Fruit fly (Drosophila melanogaster) whole organism, wandering third instar larva: ENCODE results near the gene Ptp4E.

Experiments used
- Abd-B ChIP-seq: fragments of >200 bp; optimal IDR thresholded peaks from 2 replicates; lab custom pipeline; 2017; ENCODE audit warnings: missing biosample characterization, missing genetic modification characterization
- Dfd ChIP-seq: fragments of >200 bp; optimal IDR thresholded peaks from 2 replicates; lab custom pipeline; 2017; ENCODE audit warnings: missing biosample characterization, missing genetic modification characterization
- HLH106 ChIP-seq: fragments of 200-800 bp; optimal IDR thresholded peaks from 3 replicates; lab custom pipeline; 2019; ENCODE audit warnings: missing biosample characterization, mild to moderate bottlenecking, missing genetic modification characterization, moderate library complexity
- Hnf4 ChIP-seq: fragments of 200-800 bp; sonication (Bioruptor generic); optimal IDR thresholded peaks from 2 replicates; lab custom pipeline; 2016; ENCODE audit warnings: missing biosample characterization, mild to moderate bottlenecking, missing genetic modification characterization
- Myc ChIP-seq: fragments of >200 bp; optimal IDR thresholded peaks from 2 replicates; lab custom pipeline; 2017
- N ChIP-seq: fragments of >200 bp; optimal IDR thresholded peaks from 2 replicates; lab custom pipeline; 2018; ENCODE audit warnings: missing biosample characterization, missing external identifiers, missing genetic modification characterization
- OdsH ChIP-seq: fragments of 200-800 bp; sonication (Bioruptor generic); optimal IDR thresholded peaks from 2 replicates; lab custom pipeline; 2016; ENCODE audit warnings: missing biosample characterization, mild to moderate bottlenecking, missing genetic modification characterization
- dsf ChIP-seq: sonication (Bioruptor generic); optimal IDR thresholded peaks from 2 replicates; lab custom pipeline; 2016; ENCODE audit warnings: missing biosample characterization, missing genetic modification characterization, borderline replicate concordance
- h ChIP-seq: fragments of 200-800 bp; sonication (Bioruptor generic); optimal IDR thresholded peaks from 3 replicates; lab custom pipeline; 2016; ENCODE audit warnings: missing biosample characterization, mild to moderate bottlenecking, missing genetic modification characterization
- lola ChIP-seq: fragments of >200 bp; optimal IDR thresholded peaks from 2 replicates; lab custom pipeline; 2017; ENCODE audit warnings: missing biosample characterization, missing genetic modification characterization
- pan ChIP-seq: fragments of >200 bp; optimal IDR thresholded peaks from 2 replicates; lab custom pipeline; 2017
- psq ChIP-seq: fragments of 200-800 bp; sonication (Bioruptor generic); optimal IDR thresholded peaks from 3 replicates; lab custom pipeline; 2017; ENCODE audit warnings: missing biosample characterization, mild to moderate bottlenecking, missing genetic modification characterization, moderate library complexity
- usp ChIP-seq: fragments of >200 bp; optimal IDR thresholded peaks from 2 replicates; lab custom pipeline; 2017; ENCODE audit warnings: missing biosample characterization, missing genetic modification characterization
- woc ChIP-seq: sonication (Bioruptor generic); optimal IDR thresholded peaks from 2 replicates; lab custom pipeline; 2016; ENCODE audit warnings: missing biosample characterization, mild to moderate bottlenecking, missing genetic modification characterization

dm6 chrX:4940527-4940926 lies 1.6 kb downstream of the Ptp4E start:
- TF ChIP-seq usp (GFP tag; lab: Kevin White, UChicago), result no peak
- TF ChIP-seq pan, result no peak
- no peak for TF ChIP-seq h (GFP tag; lab: Kevin White, UChicago)
- no peak for TF ChIP-seq Myc (lab: Kevin White, UChicago)
- no peak for TF ChIP-seq woc (GFP tag; lab: Kevin White, UChicago)
- TF ChIP-seq dsf, result no peak
- no peak for TF ChIP-seq lola
- TF ChIP-seq HLH106 (tag; lab: Kevin White, UChicago), result no peak
- TF ChIP-seq Hnf4 (GFP tag; lab: Kevin White, UChicago), result no peak
- no peak for TF ChIP-seq OdsH (GFP tag; lab: Kevin White, UChicago)
- no peak for TF ChIP-seq N
- no peak for TF ChIP-seq Dfd (GFP tag; lab: Kevin White, UChicago)
- TF ChIP-seq psq, result no peak
- TF ChIP-seq Abd-B (GFP tag; lab: Kevin White, UChicago), result no peak
